Fruit fly (Drosophila melanogaster) whole organism, embryonic: ENCODE measurements around the gene CG12723.

Experiments
- Adf1 ChIP-seq: fragments of 200-800 bp; sonication (Bioruptor generic); IDR thresholded peaks from 2 replicates; pipeline ENCODE4 v1.3.6; 2022; ENCODE audit warnings: missing biosample characterization, missing genetic modification characterization
- BEAF-32 ChIP-seq: fragments of 200-800 bp; sonication (Bioruptor generic); optimal IDR thresholded peaks from 3 replicates; lab custom pipeline; 2017; ENCODE audit warnings: missing biosample characterization, missing genetic modification characterization, mild to moderate bottlenecking, moderate library complexity, missing genetic modification reagents
- Bgb ChIP-seq: fragments of 200-800 bp; sonication (Bioruptor generic); IDR thresholded peaks from 2 replicates; pipeline ENCODE4 v1.3.6; 2022; ENCODE audit warnings: missing biosample characterization, missing genetic modification characterization; ENCODE audit not compliant: partially characterized antibody
- CG11723 ChIP-seq: fragments of 200-800 bp; sonication (Bioruptor generic); optimal IDR thresholded peaks from 2 replicates; lab custom pipeline; 2017; ENCODE audit warnings: missing biosample characterization, mild to moderate bottlenecking, missing genetic modification characterization
- CG13624 ChIP-seq: fragments of 200-800 bp; sonication (Bioruptor generic); optimal IDR thresholded peaks from 2 replicates; lab custom pipeline; 2016; ENCODE audit warnings: missing biosample characterization, missing genetic modification characterization
- CG13894 ChIP-seq: fragments of 200-800 bp; sonication (Bioruptor generic); optimal IDR thresholded peaks from 3 replicates; lab custom pipeline; 2018; ENCODE audit warnings: missing biosample characterization, mild to moderate bottlenecking, missing genetic modification characterization, moderate library complexity
- CG14710 ChIP-seq: fragments of 200-800 bp; sonication (Bioruptor generic); optimal IDR thresholded peaks from 3 replicates; lab custom pipeline; 2019; ENCODE audit warnings: missing biosample characterization, mild to moderate bottlenecking, missing genetic modification characterization, moderate library complexity
- CG14965 ChIP-seq: fragments of 200-800 bp; sonication (Bioruptor generic); optimal IDR thresholded peaks from 2 replicates; lab custom pipeline; 2016; ENCODE audit warnings: missing biosample characterization, missing genetic modification characterization, borderline replicate concordance
- CG15269 ChIP-seq: fragments of 200-800 bp; sonication (Bioruptor generic); optimal IDR thresholded peaks from 2 replicates; lab custom pipeline; 2018; ENCODE audit warnings: missing biosample characterization, mild to moderate bottlenecking, missing genetic modification characterization, moderate library complexity
- CG1832 ChIP-seq: fragments of 200-800 bp; sonication (Bioruptor generic); optimal IDR thresholded peaks from 2 replicates; lab custom pipeline; 2017; ENCODE audit warnings: missing biosample characterization, mild to moderate bottlenecking, missing genetic modification characterization, inconsistent platforms
- CG2875 ChIP-seq: fragments of 200-800 bp; sonication (Bioruptor generic); optimal IDR thresholded peaks from 2 replicates; lab custom pipeline; 2017; ENCODE audit warnings: missing biosample characterization, mild to moderate bottlenecking, missing genetic modification characterization, missing genetic modification reagents
- CG30020 ChIP-seq: fragments of 200-800 bp; optimal IDR thresholded peaks from 2 replicates; lab custom pipeline; 2019; ENCODE audit warnings: missing biosample characterization, mild to moderate bottlenecking, missing genetic modification characterization, moderate library complexity
- CG31441 ChIP-seq: fragments of 200-800 bp; sonication (Bioruptor generic); IDR thresholded peaks from 2 replicates; pipeline ENCODE4 v1.3.6; 2022; ENCODE audit warnings: missing biosample characterization, missing genetic modification characterization
- CG32767 ChIP-seq: fragments of 200-800 bp; sonication (Bioruptor generic); IDR thresholded peaks from 2 replicates; pipeline ENCODE4 v1.3.6; 2022; ENCODE audit warnings: missing biosample characterization, missing genetic modification characterization
- CG32772 ChIP-seq: fragments of 200-800 bp; sonication (Bioruptor generic); IDR thresholded peaks from 2 replicates; pipeline ENCODE4 v1.3.6; 2022; ENCODE audit warnings: missing biosample characterization, missing genetic modification characterization
- CG6683 ChIP-seq: fragments of 200-800 bp; sonication (Bioruptor generic); optimal IDR thresholded peaks from 2 replicates; lab custom pipeline; 2017; ENCODE audit warnings: missing biosample characterization, mild to moderate bottlenecking, missing genetic modification characterization, missing genetic modification reagents
- CG7839 ChIP-seq: fragments of 200-800 bp; sonication (Bioruptor generic); optimal IDR thresholded peaks from 3 replicates; lab custom pipeline; 2018; ENCODE audit warnings: missing biosample characterization, mild to moderate bottlenecking, missing genetic modification characterization, moderate library complexity
- CG9727 ChIP-seq: fragments of 200-800 bp; sonication (Bioruptor generic); optimal IDR thresholded peaks from 3 replicates; lab custom pipeline; 2017; ENCODE audit warnings: missing biosample characterization, mild to moderate bottlenecking, missing genetic modification characterization
- CkIIα-i1 ChIP-seq: fragments of 200-800 bp; sonication (Bioruptor generic); IDR thresholded peaks from 2 replicates; pipeline ENCODE4 v1.3.6; 2022; ENCODE audit warnings: missing biosample characterization, missing genetic modification characterization
- Dref ChIP-seq: fragments of 200-800 bp; sonication (Bioruptor generic); IDR thresholded peaks from 2 replicates; pipeline ENCODE4 v1.3.6; 2022; ENCODE audit warnings: missing biosample characterization, missing genetic modification characterization
- ERR ChIP-seq: fragments of 200-800 bp; sonication (Bioruptor generic); optimal IDR thresholded peaks from 2 replicates; lab custom pipeline; 2016; ENCODE audit warnings: missing biosample characterization, missing genetic modification characterization
- HmgZ ChIP-seq: fragments of 200-800 bp; sonication (Bioruptor generic); optimal IDR thresholded peaks from 2 replicates; lab custom pipeline; 2018; ENCODE audit warnings: missing biosample characterization, mild to moderate bottlenecking, missing genetic modification characterization
- MESR4 ChIP-seq: fragments of 200-800 bp; sonication (Bioruptor generic); optimal IDR thresholded peaks from 2 replicates; lab custom pipeline; 2018; ENCODE audit warnings: missing biosample characterization, mild to moderate bottlenecking, missing genetic modification characterization, moderate library complexity
- Mrtf ChIP-seq: fragments of 200-800 bp; sonication (Bioruptor generic); IDR thresholded peaks from 3 replicates; pipeline ENCODE4 v1.3.6; 2022; ENCODE audit warnings: missing biosample characterization, missing genetic modification characterization
- Opbp ChIP-seq: fragments of 200-800 bp; sonication (Bioruptor generic); IDR thresholded peaks from 3 replicates; pipeline ENCODE4 v1.3.6; 2022; ENCODE audit warnings: missing biosample characterization, missing genetic modification characterization; ENCODE audit not compliant: partially characterized antibody
- Sry-β ChIP-seq: fragments of 200-800 bp; sonication (Bioruptor generic); optimal IDR thresholded peaks from 2 replicates; lab custom pipeline; 2018; ENCODE audit warnings: missing biosample characterization, mild to moderate bottlenecking, missing genetic modification characterization, moderate library complexity
- Sry-δ ChIP-seq: fragments of 200-800 bp; sonication (Bioruptor generic); optimal IDR thresholded peaks from 2 replicates; lab custom pipeline; 2016; ENCODE audit warnings: missing biosample characterization, missing genetic modification characterization
- amos ChIP-seq: fragments of 200-800 bp; sonication (Bioruptor generic); IDR thresholded peaks from 2 replicates; pipeline ENCODE4 v1.3.6; 2022; ENCODE audit warnings: missing biosample characterization, missing genetic modification characterization; ENCODE audit not compliant: partially characterized antibody
- bbx ChIP-seq: fragments of 200-800 bp; sonication (Bioruptor generic); IDR thresholded peaks from 2 replicates; pipeline ENCODE4 v1.3.6; 2022; ENCODE audit warnings: missing biosample characterization, missing genetic modification characterization; ENCODE audit not compliant: partially characterized antibody
- bigmax ChIP-seq: fragments of 200-800 bp; sonication (Bioruptor generic); optimal IDR thresholded peaks from 2 replicates; lab custom pipeline; 2018; ENCODE audit warnings: missing biosample characterization, mild to moderate bottlenecking, missing genetic modification characterization
- bsh ChIP-seq, 2 experiments: fragments of 200-800 bp; sonication (Bioruptor generic); optimal IDR thresholded peaks; 2 replicates each; lab custom pipeline; 2017 to 2018; ENCODE audit warnings: mild to moderate bottlenecking in 2 of 2, missing biosample characterization in 2 of 2, missing genetic modification characterization in 2 of 2, moderate library complexity in 1 of 2
- cas ChIP-seq: fragments of 200-800 bp; sonication (Bioruptor generic); IDR thresholded peaks from 2 replicates; pipeline ENCODE4 v1.3.6; 2022; ENCODE audit warnings: missing biosample characterization, missing genetic modification characterization
- chinmo ChIP-seq: fragments of 200-800 bp; sonication (Bioruptor generic); IDR thresholded peaks from 4 replicates; pipeline ENCODE4 v1.3.6; 2022; ENCODE audit warnings: missing biosample characterization, missing genetic modification characterization; ENCODE audit not compliant: partially characterized antibody
- cwo ChIP-seq: fragments of 200-800 bp; sonication (Bioruptor generic); optimal IDR thresholded peaks from 3 replicates; lab custom pipeline; 2017; ENCODE audit warnings: missing biosample characterization, missing genetic modification characterization, mild to moderate bottlenecking, moderate library complexity, missing genetic modification reagents
- dm ChIP-seq: fragments of 200-800 bp; sonication (Bioruptor generic); optimal IDR thresholded peaks from 3 replicates; lab custom pipeline; 2016; ENCODE audit warnings: missing biosample characterization, missing genetic modification characterization
- gcm2 ChIP-seq: fragments of 200-800 bp; sonication (Bioruptor generic); optimal IDR thresholded peaks from 2 replicates; lab custom pipeline; 2016; ENCODE audit warnings: missing biosample characterization, missing genetic modification characterization
- gt ChIP-seq: fragments of 200-800 bp; sonication (Bioruptor generic); IDR thresholded peaks from 2 replicates; pipeline ENCODE4 v1.3.6; 2022; ENCODE audit warnings: missing biosample characterization, missing genetic modification characterization
- hbn ChIP-seq: fragments of 200-800 bp; sonication (Bioruptor generic); IDR thresholded peaks from 2 replicates; pipeline ENCODE4 v1.3.6; 2022; ENCODE audit warnings: missing biosample characterization, missing genetic modification characterization; ENCODE audit not compliant: partially characterized antibody
- mld ChIP-seq: fragments of 200-800 bp; sonication (Bioruptor generic); IDR thresholded peaks from 3 replicates; pipeline ENCODE4 v1.3.6; 2022; ENCODE audit warnings: missing biosample characterization, missing genetic modification characterization; ENCODE audit not compliant: partially characterized antibody
- nerfin-1 ChIP-seq: fragments of 200-800 bp; sonication (Bioruptor generic); optimal IDR thresholded peaks from 3 replicates; lab custom pipeline; 2019; ENCODE audit warnings: missing biosample characterization, mild to moderate bottlenecking, missing genetic modification characterization, moderate library complexity
- nerfin-2 ChIP-seq: fragments of 200-800 bp; sonication (Bioruptor generic); IDR thresholded peaks from 2 replicates; pipeline ENCODE4 v1.3.6; 2022; ENCODE audit warnings: missing biosample characterization, missing genetic modification characterization; ENCODE audit not compliant: partially characterized antibody
- pan ChIP-seq, 4 experiments: fragments of >200 bp in 3 of 4; fragments of 200-800 bp in 1 of 4; sonication (Bioruptor generic) in 1 of 4; optimal IDR thresholded peaks in 3 of 4; IDR thresholded peaks in 1 of 4; 2 replicates each; pipeline versions ENCODE4 v1.3.6 to Lab custom; 2017 to 2022; ENCODE audit warnings: missing biosample characterization in 2 of 4, missing genetic modification characterization in 2 of 4, mixed read lengths in 1 of 4
- row ChIP-seq: fragments of 200-800 bp; sonication (Bioruptor generic); IDR thresholded peaks from 3 replicates; pipeline ENCODE4 v1.3.6; 2022; ENCODE audit warnings: missing biosample characterization, missing genetic modification characterization
- slbo ChIP-seq: fragments of 200-800 bp; sonication (Bioruptor generic); IDR thresholded peaks from 2 replicates; pipeline ENCODE4 v1.3.6; 2022; ENCODE audit warnings: missing biosample characterization, missing genetic modification characterization
- sna ChIP-seq: fragments of 200-800 bp; sonication (Bioruptor generic); IDR thresholded peaks from 2 replicates; pipeline ENCODE4 v1.3.6; 2022; ENCODE audit warnings: missing biosample characterization, missing genetic modification characterization; ENCODE audit not compliant: partially characterized antibody
- sr ChIP-seq: fragments of 200-800 bp; sonication (Bioruptor generic); IDR thresholded peaks from 3 replicates; pipeline ENCODE4 v1.3.6; 2022; ENCODE audit warnings: missing biosample characterization, missing genetic modification characterization

The CG12723 gene

DNA sequence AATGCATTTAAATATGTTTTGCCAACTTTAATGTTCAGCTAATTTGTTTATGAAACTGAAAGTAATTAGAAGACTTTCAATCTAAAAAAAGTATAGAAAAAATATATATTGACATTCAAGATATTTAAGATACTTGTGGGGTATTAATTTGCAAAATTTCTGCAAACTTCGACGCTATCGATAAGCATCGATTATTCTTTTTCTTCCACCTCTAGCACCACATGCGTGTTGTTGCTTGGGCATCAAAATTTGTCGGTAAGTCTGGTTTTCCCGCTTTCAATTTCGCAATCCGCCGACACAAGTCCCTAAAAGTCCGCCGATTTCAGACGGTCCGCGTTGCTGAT is 20.4 kb upstream of the CG12723 start, which contains the start of gene REG (continued):
- TF ChIP-seq Adf1 (GFP tag; lab: Robert Waterston, UW) (no peak), Bgb (GFP tag; lab: Robert Waterston, UW) (peak; percentile 39), amos (GFP tag; lab: Robert Waterston, UW) (peak; percentile 53; the same call in 1 of the 2 replicates), CkIIα-i1 (GFP tag; lab: Robert Waterston, UW) (no peak), chinmo (no peak), hbn (peak; percentile 48; the same call in 1 of the 2 replicates), CG13894 (no peak), bbx (GFP tag; lab: Robert Waterston, UW) (peak; percentile 14; the same call in 1 of the 2 replicates), HmgZ (no peak), row (GFP tag; lab: Robert Waterston, UW) (no peak), Opbp (GFP tag; lab: Robert Waterston, UW) (peak; percentile 39; the same call in 1 of the 3 replicates), slbo (GFP tag; lab: Robert Waterston, UW) (peak; percentile 7; the same call in 1 of the 2 replicates), mld (0 out of 3 replicates have a peak, but pooled peaks have one; percentile 46), nerfin-2 (GFP tag; lab: Robert Waterston, UW) (0 out of 2 replicates have a peak, but pooled peaks have one; percentile 29), Dref (GFP tag; lab: Robert Waterston, UW) (peak; percentile 62), MESR4 (GFP tag; lab: Kevin White, UChicago) (peak; percentile 69), BEAF-32 (GFP tag; lab: Kevin White, UChicago) (peak; percentile 23)

DNA sequence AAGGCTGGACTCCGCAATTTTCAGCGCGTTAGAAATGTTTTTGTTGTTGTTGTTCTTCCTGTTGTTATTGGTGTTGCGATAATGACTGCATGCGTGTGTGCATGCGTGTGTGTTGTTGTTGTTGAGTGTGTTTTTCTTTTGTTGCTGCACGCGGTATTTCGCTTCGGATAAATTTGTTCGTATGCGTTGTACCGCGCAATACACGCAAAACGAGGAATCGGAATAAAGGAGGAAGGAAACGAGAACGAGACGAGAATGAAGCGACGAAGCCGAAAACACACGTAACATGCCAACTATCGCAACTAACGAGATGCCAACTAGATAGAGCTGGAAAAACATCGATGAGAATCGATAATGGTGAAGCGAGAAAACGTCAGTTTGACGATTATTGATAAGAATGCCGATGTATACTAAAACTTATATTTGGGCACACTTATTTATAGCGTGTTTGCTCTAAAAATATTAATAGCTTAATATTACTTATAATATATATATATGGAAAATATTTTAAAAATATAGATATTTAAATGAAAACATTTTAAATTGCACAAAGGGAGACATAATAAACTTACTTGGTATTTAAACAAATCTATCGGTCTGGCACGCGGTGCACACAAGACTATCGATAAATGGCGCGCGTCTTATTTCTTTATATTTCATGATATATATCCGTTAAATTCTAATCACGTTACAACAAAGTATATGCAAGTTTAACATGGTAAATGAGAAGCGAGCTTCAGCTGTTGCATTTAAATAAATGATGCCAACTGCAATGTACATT is 19.9 kb upstream of the CG12723 start, which contains the start of gene sno:
Gene sno (minus strand): TSS at position 318 of the 781 bp plus-strand sequence.
- TF ChIP-seq bsh (GFP tag; optimal IDR thresholded peaks at IDR 0.05; lab: Kevin White, UChicago) (peak in 1 of 2 experiments; percentile 3), gcm2 (GFP tag; lab: Kevin White, UChicago) (no peak), CG31441 (GFP tag; lab: Robert Waterston, UW) (no peak), cas (GFP tag; lab: Robert Waterston, UW) (no peak), CG2875 (GFP tag; lab: Kevin White, UChicago) (no peak), sna (GFP tag; lab: Robert Waterston, UW) (peak; percentile 69; the same call in 1 of the 2 replicates), nerfin-1 (tag; lab: Kevin White, UChicago) (no peak), CG14710 (tag; lab: Kevin White, UChicago) (peak; percentile 11), CG13624 (no peak), MESR4 (GFP tag; lab: Kevin White, UChicago) (peak; percentile 77), Sry-δ (peak; percentile 81), cwo (no peak), pan (optimal IDR thresholded peaks at IDR 0.05; lab: Kevin White, UChicago) (no peak), pan (GFP tag; optimal IDR thresholded peaks at IDR 0.05 in 1 of 2, IDR thresholded peaks at IDR 0.05 in 1 of 2) (no peak), gt (GFP tag; lab: Robert Waterston, UW) (no peak), chinmo (peak; percentile 85), Sry-β (GFP tag; lab: Kevin White, UChicago) (no peak), bigmax (GFP tag; lab: Kevin White, UChicago) (no peak), CG7839 (no peak), CG9727 (GFP tag; lab: Kevin White, UChicago) (no peak), dm (GFP tag; lab: Kevin White, UChicago) (no peak), CG11723 (no peak), CG14965 (GFP tag; lab: Kevin White, UChicago) (no peak), CG6683 (GFP tag; lab: Kevin White, UChicago) (no peak), CG32767 (GFP tag; lab: Robert Waterston, UW) (no peak), ERR (GFP tag; lab: Kevin White, UChicago) (no peak), CG30020 (peak; percentile 23), CG15269 (tag; lab: Kevin White, UChicago) (no peak), Mrtf (GFP tag; lab: Robert Waterston, UW) (no peak), CG1832 (GFP tag; lab: Kevin White, UChicago) (no peak), Adf1 (GFP tag; lab: Robert Waterston, UW) (no peak), CG32772 (no peak), sr (GFP tag; lab: Robert Waterston, UW) (no peak)
